Worm (Caenorhabditis elegans) whole organism, young adult: ENCODE measurements around the gene math-14.

ENCODE experiments used
- F49E8.2 ChIP-seq: sonication (generic microtip); optimal IDR thresholded peaks from 3 replicates; lab custom pipeline; 2017; ENCODE audit warnings: missing genetic modification characterization, mild to moderate bottlenecking, missing compliant biosample characterization, antibody characterized with exemption, moderate library complexity; ENCODE audit not compliant: insufficient read depth
- bed-1 ChIP-seq: fragments of 200-800 bp; sonication (Bioruptor generic); IDR thresholded peaks from 2 replicates; pipeline ENCODE4 v1.3.6; 2022; ENCODE audit warnings: missing genetic modification reagents, missing genetic modification characterization, missing compliant biosample characterization
- ets-4 ChIP-seq: fragments of 200-800 bp; sonication (Bioruptor generic); optimal IDR thresholded peaks from 2 replicates; lab custom pipeline; 2018; ENCODE audit warnings: mild to moderate bottlenecking, missing genetic modification characterization, missing compliant biosample characterization
- hsf-1 ChIP-seq: fragments of 200-800 bp; sonication (Bioruptor generic); IDR thresholded peaks from 2 replicates; pipeline ENCODE4 v1.3.6; 2022; ENCODE audit warnings: missing genetic modification reagents, missing genetic modification characterization, missing compliant biosample characterization
- lin-35 ChIP-seq, 3 experiments: fragments of 150-350 bp in 2 of 3; sonication (generic microtip) in 1 of 3; optimal IDR thresholded peaks; 2 replicates each; lab custom pipeline; 2014 to 2018; ENCODE audit warnings: missing biosample characterization in 3 of 3, missing genetic modification characterization in 3 of 3, missing genetic modification reagents in 3 of 3
- madf-8 ChIP-seq: fragments of 200-800 bp; sonication (Bioruptor generic); conservative IDR thresholded peaks from 2 replicates; pipeline ENCODE4 v1.3.6; 2022; ENCODE audit warnings: missing genetic modification reagents, missing genetic modification characterization, missing compliant biosample characterization
- snpc-1.1 ChIP-seq: sonication (generic microtip); optimal IDR thresholded peaks from 2 replicates; lab custom pipeline; 2017; ENCODE audit warnings: missing genetic modification characterization, mild to moderate bottlenecking, missing compliant biosample characterization, antibody characterized with exemption, moderate library complexity, missing genotype, missing genetic modification reagents; ENCODE audit not compliant: insufficient read depth
- ztf-18 ChIP-seq: sonication (generic microtip); optimal IDR thresholded peaks from 2 replicates; lab custom pipeline; 2016; ENCODE audit warnings: missing genotype, mild to moderate bottlenecking, missing genetic modification characterization, missing compliant biosample characterization
- ztf-3 ChIP-seq: fragments of 200-800 bp; sonication (Bioruptor generic); optimal IDR thresholded peaks from 2 replicates; lab custom pipeline; 2018; ENCODE audit warnings: mild to moderate bottlenecking, missing genetic modification characterization, missing compliant biosample characterization

DNA sequence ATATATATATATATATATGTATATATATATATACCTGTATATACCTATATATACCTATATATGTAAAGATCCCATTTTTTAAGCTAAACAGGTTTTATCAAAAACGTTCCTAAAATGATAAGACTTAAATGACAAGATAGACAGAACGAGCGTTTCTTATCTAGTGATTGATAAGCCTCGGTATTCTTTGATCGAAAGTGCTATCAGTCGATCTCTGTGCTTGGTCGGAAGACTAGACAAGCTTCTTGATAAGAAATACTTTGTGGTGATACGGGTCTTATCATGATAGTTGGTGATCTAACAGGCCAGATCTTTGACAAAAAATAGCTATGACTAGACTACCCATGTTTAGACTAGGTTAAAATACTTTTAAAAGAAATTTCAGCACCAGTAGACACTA is 17.5 kb upstream of the math-14 start:
- no peak for TF ChIP-seq bed-1
- no peak for TF ChIP-seq hsf-1 (GFP tag; lab: Robert Waterston, UW)
- no peak for TF ChIP-seq F49E8.2
- TF ChIP-seq ztf-18 (tag; lab: Kevin White, UChicago): no peak
- peak; percentile 85 for TF ChIP-seq ets-4
- TF ChIP-seq lin-35 (GFP tag; optimal IDR thresholded peaks at IDR 0.05; lab: Kevin White, UChicago): no peak
- no peak for TF ChIP-seq ztf-3 (GFP tag; lab: Kevin White, UChicago)
- TF ChIP-seq snpc-1.1: no peak
- TF ChIP-seq madf-8: no peak
